Fruit fly (Drosophila melanogaster) whole organism, embryonic: ENCODE results near the gene CG42399.

Source experiments
- Bgb ChIP-seq: fragments of 200-800 bp; sonication (Bioruptor generic); IDR thresholded peaks from 2 replicates; pipeline ENCODE4 v1.3.6; 2022; ENCODE audit warnings: missing biosample characterization, missing genetic modification characterization; ENCODE audit not compliant: partially characterized antibody
- BtbVII ChIP-seq: fragments of 200-800 bp; sonication (Bioruptor generic); optimal IDR thresholded peaks from 3 replicates; lab custom pipeline; 2017; ENCODE audit warnings: missing biosample characterization, mild to moderate bottlenecking, missing genetic modification characterization
- CG10431 ChIP-seq: fragments of 200-800 bp; sonication (Bioruptor generic); optimal IDR thresholded peaks from 3 replicates; lab custom pipeline; 2018; ENCODE audit warnings: missing biosample characterization, mild to moderate bottlenecking, missing genetic modification characterization
- CG10543 ChIP-seq: fragments of 200-800 bp; sonication (Bioruptor generic); optimal IDR thresholded peaks from 3 replicates; lab custom pipeline; 2017; ENCODE audit warnings: missing biosample characterization, mild to moderate bottlenecking, missing genetic modification characterization, moderate library complexity
- CG12769 ChIP-seq: fragments of 200-800 bp; sonication (Bioruptor generic); optimal IDR thresholded peaks from 2 replicates; lab custom pipeline; 2019; ENCODE audit warnings: missing biosample characterization, mild to moderate bottlenecking, missing genetic modification characterization, moderate library complexity
- CG13296 ChIP-seq: fragments of 200-800 bp; sonication (Bioruptor generic); optimal IDR thresholded peaks from 3 replicates; lab custom pipeline; 2018; ENCODE audit warnings: missing biosample characterization, mild to moderate bottlenecking, missing genetic modification characterization
- CG13894 ChIP-seq: fragments of 200-800 bp; sonication (Bioruptor generic); optimal IDR thresholded peaks from 3 replicates; lab custom pipeline; 2018; ENCODE audit warnings: missing biosample characterization, mild to moderate bottlenecking, missing genetic modification characterization, moderate library complexity
- CG15514 ChIP-seq: fragments of 200-800 bp; sonication (Bioruptor generic); optimal IDR thresholded peaks from 3 replicates; lab custom pipeline; 2017; ENCODE audit warnings: missing biosample characterization, missing genetic modification characterization, mild to moderate bottlenecking, moderate library complexity, missing genetic modification reagents
- CG1603 ChIP-seq: fragments of 200-800 bp; sonication (Bioruptor generic); optimal IDR thresholded peaks from 2 replicates; lab custom pipeline; 2019; ENCODE audit warnings: missing biosample characterization, mild to moderate bottlenecking, missing genetic modification characterization, moderate library complexity
- CG17359 ChIP-seq: fragments of 200-800 bp; sonication (Bioruptor generic); optimal IDR thresholded peaks from 3 replicates; lab custom pipeline; 2018; ENCODE audit warnings: missing biosample characterization, mild to moderate bottlenecking, missing genetic modification characterization, moderate library complexity
- CG17612 ChIP-seq: fragments of 200-800 bp; sonication (Bioruptor generic); IDR thresholded peaks from 2 replicates; pipeline ENCODE4 v1.3.6; 2022; ENCODE audit warnings: missing biosample characterization, missing genetic modification characterization
- CG2199 ChIP-seq: fragments of 200-800 bp; sonication (Bioruptor generic); IDR thresholded peaks from 3 replicates; pipeline ENCODE4 v1.3.6; 2022; ENCODE audit warnings: missing biosample characterization, missing genetic modification characterization
- CG2678 ChIP-seq: fragments of 200-800 bp; sonication (Bioruptor generic); optimal IDR thresholded peaks from 3 replicates; lab custom pipeline; 2019; ENCODE audit warnings: missing biosample characterization, mild to moderate bottlenecking, missing genetic modification characterization, moderate library complexity
- CG2712 ChIP-seq: fragments of 200-800 bp; optimal IDR thresholded peaks from 3 replicates; lab custom pipeline; 2019; ENCODE audit warnings: missing biosample characterization, mild to moderate bottlenecking, missing genetic modification characterization, moderate library complexity
- CG30431 ChIP-seq: fragments of 200-800 bp; sonication (Bioruptor generic); optimal IDR thresholded peaks from 2 replicates; lab custom pipeline; 2017; ENCODE audit warnings: missing biosample characterization, missing genetic modification characterization
- CG34422 ChIP-seq: fragments of 200-800 bp; sonication (Bioruptor generic); IDR thresholded peaks from 3 replicates; pipeline ENCODE4 v1.3.6; 2022; ENCODE audit warnings: missing biosample characterization, missing genetic modification characterization
- CG8290 ChIP-seq, 3 experiments: fragments of 200-800 bp; sonication (Bioruptor generic); optimal IDR thresholded peaks; 2 replicates each; lab custom pipeline; 2016 to 2019; ENCODE audit warnings: missing biosample characterization in 3 of 3, missing genetic modification characterization in 3 of 3, mild to moderate bottlenecking in 2 of 3, moderate library complexity in 1 of 3
- CG9932 ChIP-seq: fragments of 200-800 bp; sonication (Bioruptor generic); IDR thresholded peaks from 2 replicates; pipeline ENCODE4 v1.3.6; 2022; ENCODE audit warnings: missing biosample characterization, missing genetic modification characterization
- CTCF ChIP-seq: fragments of 200-800 bp; sonication (Bioruptor generic); optimal IDR thresholded peaks from 2 replicates; lab custom pipeline; 2017; ENCODE audit warnings: missing biosample characterization, mild to moderate bottlenecking, missing genetic modification characterization, moderate library complexity
- D19A ChIP-seq: fragments of 200-800 bp; optimal IDR thresholded peaks from 3 replicates; lab custom pipeline; 2019; ENCODE audit warnings: missing biosample characterization, mild to moderate bottlenecking, missing genetic modification characterization, moderate library complexity
- Fer1 ChIP-seq: fragments of 200-800 bp; sonication (Bioruptor generic); optimal IDR thresholded peaks from 2 replicates; lab custom pipeline; 2017; ENCODE audit warnings: missing biosample characterization, mild to moderate bottlenecking, missing genetic modification characterization
- Gsc ChIP-seq: fragments of 200-800 bp; sonication (Bioruptor generic); IDR thresholded peaks from 2 replicates; pipeline ENCODE4 v1.3.6; 2022; ENCODE audit warnings: missing biosample characterization, missing genetic modification characterization
- HHEX ChIP-seq: fragments of 200-800 bp; sonication (Bioruptor generic); optimal IDR thresholded peaks from 3 replicates; lab custom pipeline; 2017; ENCODE audit warnings: missing biosample characterization, mild to moderate bottlenecking, missing genetic modification characterization, missing genetic modification reagents
- Hand ChIP-seq: fragments of 200-800 bp; sonication (Bioruptor generic); optimal IDR thresholded peaks from 2 replicates; lab custom pipeline; 2017; ENCODE audit warnings: mild to moderate bottlenecking, missing biosample characterization, missing genetic modification reagents, missing genetic modification characterization
- Hey ChIP-seq: fragments of 200-800 bp; sonication (Bioruptor generic); optimal IDR thresholded peaks from 3 replicates; lab custom pipeline; 2018; ENCODE audit warnings: missing biosample characterization, mild to moderate bottlenecking, missing genetic modification characterization
- HmgZ ChIP-seq: fragments of 200-800 bp; sonication (Bioruptor generic); optimal IDR thresholded peaks from 2 replicates; lab custom pipeline; 2018; ENCODE audit warnings: missing biosample characterization, mild to moderate bottlenecking, missing genetic modification characterization
- Med ChIP-seq: fragments of 200-800 bp; sonication (Bioruptor generic); peaks from one replicate; lab custom pipeline; 2016; ENCODE audit warnings: missing biosample characterization, missing genetic modification characterization, mild to moderate bottlenecking, inconsistent platforms, moderate library complexity
- NfI ChIP-seq: fragments of 200-800 bp; sonication (Bioruptor generic); optimal IDR thresholded peaks from 3 replicates; lab custom pipeline; 2018; ENCODE audit warnings: missing biosample characterization, mild to moderate bottlenecking, missing genetic modification characterization, moderate library complexity
- Spps ChIP-seq: fragments of 200-800 bp; sonication (Bioruptor generic); optimal IDR thresholded peaks from 2 replicates; lab custom pipeline; 2018; ENCODE audit warnings: missing biosample characterization, mild to moderate bottlenecking, missing genetic modification characterization
- Xrp1 ChIP-seq: fragments of 200-800 bp; sonication (Bioruptor generic); IDR thresholded peaks from 2 replicates; pipeline ENCODE4 v1.3.6; 2022; ENCODE audit warnings: missing biosample characterization, missing genetic modification characterization
- amos ChIP-seq: fragments of 200-800 bp; sonication (Bioruptor generic); IDR thresholded peaks from 2 replicates; pipeline ENCODE4 v1.3.6; 2022; ENCODE audit warnings: missing biosample characterization, missing genetic modification characterization; ENCODE audit not compliant: partially characterized antibody
- bab2 ChIP-seq: fragments of 200-800 bp; sonication (Bioruptor generic); optimal IDR thresholded peaks from 2 replicates; lab custom pipeline; 2016; ENCODE audit warnings: missing biosample characterization, missing genetic modification characterization
- cg ChIP-seq: fragments of 200-800 bp; sonication (Bioruptor generic); optimal IDR thresholded peaks from 3 replicates; lab custom pipeline; 2019; ENCODE audit warnings: missing biosample characterization, mild to moderate bottlenecking, missing genetic modification characterization, moderate library complexity
- chn ChIP-seq: fragments of 200-800 bp; sonication (Bioruptor generic); optimal IDR thresholded peaks from 2 replicates; lab custom pipeline; 2016; ENCODE audit warnings: missing biosample characterization, missing genetic modification characterization
- ci ChIP-seq: fragments of 200-800 bp; sonication (Bioruptor generic); IDR thresholded peaks from 3 replicates; pipeline ENCODE4 v1.3.6; 2022; ENCODE audit warnings: missing biosample characterization, missing genetic modification characterization
- disco-r ChIP-seq: fragments of 200-800 bp; sonication (Bioruptor generic); optimal IDR thresholded peaks from 2 replicates; lab custom pipeline; 2016; ENCODE audit warnings: missing biosample characterization, missing genetic modification characterization
- fd102C ChIP-seq: fragments of 200-800 bp; sonication (Bioruptor generic); optimal IDR thresholded peaks from 2 replicates; lab custom pipeline; 2018; ENCODE audit warnings: missing biosample characterization, mild to moderate bottlenecking, missing genetic modification characterization, moderate library complexity
- kah ChIP-seq: fragments of 200-800 bp; sonication (Bioruptor generic); optimal IDR thresholded peaks from 2 replicates; lab custom pipeline; 2018; ENCODE audit warnings: missing biosample characterization, mild to moderate bottlenecking, missing genetic modification characterization
- lab ChIP-seq: fragments of 200-800 bp; sonication (Bioruptor generic); optimal IDR thresholded peaks from 3 replicates; lab custom pipeline; 2017; ENCODE audit warnings: missing biosample characterization, missing genetic modification characterization, mild to moderate bottlenecking, moderate library complexity, missing genetic modification reagents
- lbe ChIP-seq: fragments of 200-800 bp; sonication (Bioruptor generic); optimal IDR thresholded peaks from 2 replicates; lab custom pipeline; 2016; ENCODE audit warnings: missing biosample characterization, mild to moderate bottlenecking, missing genetic modification characterization
- row ChIP-seq: fragments of 200-800 bp; sonication (Bioruptor generic); IDR thresholded peaks from 3 replicates; pipeline ENCODE4 v1.3.6; 2022; ENCODE audit warnings: missing biosample characterization, missing genetic modification characterization

CG42399 gene

dm6 chr2L:139610-140009 is 13.5 kb downstream of the CG42399 start (continued):
- TF ChIP-seq Spps (tag; lab: Kevin White, UChicago) (no peak), Hey (tag; lab: Kevin White, UChicago) (peak; percentile 40), ci (GFP tag; lab: Robert Waterston, UW) (peak; percentile 46; the same call in 1 of the 3 replicates), CG1603 (tag; lab: Kevin White, UChicago) (no peak), CG10431 (GFP tag; lab: Kevin White, UChicago) (no peak), CG2678 (tag; lab: Kevin White, UChicago) (peak; percentile 27), CG13296 (GFP tag; lab: Kevin White, UChicago) (peak; percentile 40), Hand (GFP tag; lab: Kevin White, UChicago) (no peak), lbe (GFP tag; lab: Kevin White, UChicago) (peak; percentile 7), fd102C (GFP tag; lab: Kevin White, UChicago) (no peak), CG34422 (GFP tag; lab: Robert Waterston, UW) (no peak), CG15514 (GFP tag; lab: Kevin White, UChicago) (peak; percentile 23), CG12769 (peak; percentile 18), bab2 (GFP tag; lab: Kevin White, UChicago) (no peak)
- TF ChIP-seq, all 482 proteins: peak for 28

- TF ChIP-seq HmgZ (peak; percentile 47), HHEX (peak; percentile 28), CG17612 (peak; percentile 54; the same call in 1 of the 2 replicates), CG13894 (tag; lab: Kevin White, UChicago) (peak; percentile 43), CG10543 (GFP tag; lab: Kevin White, UChicago) (no peak), BtbVII (peak; percentile 1), CG8290 (GFP tag; optimal IDR thresholded peaks at IDR 0.05; lab: Kevin White, UChicago) (peak; percentile 45), CG8290 (tag; optimal IDR thresholded peaks at IDR 0.05; lab: Kevin White, UChicago) (peak in 1 of 2 experiments; percentile 45), Fer1 (GFP tag; lab: Kevin White, UChicago) (no peak), cg (GFP tag; lab: Kevin White, UChicago) (no peak), NfI (GFP tag; lab: Kevin White, UChicago) (peak; percentile 2), Gsc (GFP tag; lab: Robert Waterston, UW) (no peak), D19A (tag; lab: Kevin White, UChicago) (peak; percentile 63), CG30431 (GFP tag; lab: Kevin White, UChicago) (no peak), disco-r (GFP tag; lab: Kevin White, UChicago) (no peak), row (GFP tag; lab: Robert Waterston, UW) (0 out of 3 replicates have a peak, but pooled peaks have one; percentile 6), CG2712 (peak; percentile 10), lab (GFP tag; lab: Kevin White, UChicago) (peak; percentile 22), CG2199 (GFP tag; lab: Robert Waterston, UW) (0 out of 3 replicates have a peak, but pooled peaks have one; percentile 34), CG17359 (peak; percentile 17), kah (peak; percentile 3), CTCF (peak; percentile 60), CG9932 (GFP tag; lab: Robert Waterston, UW) (peak; percentile 26; the same call in 1 of the 2 replicates), Xrp1 (0 out of 2 replicates have a peak, but pooled peaks have one; percentile 16), amos (peak; percentile 33; the same call in 1 of the 2 replicates), Bgb (GFP tag; lab: Robert Waterston, UW) (0 out of 2 replicates have a peak, but pooled peaks have one; percentile 23), Med (GFP tag; lab: Kevin White, UChicago) (peak; percentile 59), chn (no peak)
These were observed 15.0 kb downstream of the CG42399 start for dm6 chr2L:138063-138462.
